Worm (Caenorhabditis elegans): Measurements from ENCODE around the gene C29F7.10.

C29F7.10 gene

ce11 chrX:13417479-13417878, 13.8 kb downstream of the C29F7.10 start:
- no peak for TF ChIP-seq hif-1 (tag; optimal IDR thresholded peaks at IDR 0.05)
- peak; percentile 93 for TF ChIP-seq aha-1 (tag)
- TF ChIP-seq ceh-44 (GFP tag; IDR thresholded peaks at IDR 0.05): no peak
- TF ChIP-seq lin-13 (GFP tag; optimal IDR thresholded peaks at IDR 0.05): no peak

ce11 chrX:13415722-13416121, 15.6 kb downstream of the C29F7.10 start, which contains the start of gene C29F7.2:
TSS of gene C29F7.2 (plus strand) at chrX:13416078.
- TF ChIP-seq duxl-1 (tag; optimal IDR thresholded peaks at IDR 0.05; ENCODE audit: poor library complexity) (no peak), lim-7 (GFP tag; IDR thresholded peaks at IDR 0.05) (no peak), spr-1 (tag; optimal IDR thresholded peaks at IDR 0.05) (no peak), ceh-62 (tag; optimal IDR thresholded peaks at IDR 0.05) (no peak), ztf-7 (tag; optimal IDR thresholded peaks at IDR 0.05) (no peak), tag-97 (GFP tag; IDR thresholded peaks at IDR 0.05) (no peak), aly-2 (tag; optimal IDR thresholded peaks at IDR 0.05) (no peak), cey-2 (tag; optimal IDR thresholded peaks at IDR 0.05; ENCODE audit: borderline replicate concordance, insufficient read depth) (no peak), spr-3 (GFP tag; optimal IDR thresholded peaks at IDR 0.05) (no peak), Y5F2A.4 (GFP tag; optimal IDR thresholded peaks at IDR 0.05) (no peak), mxl-3 (GFP tag; optimal IDR thresholded peaks at IDR 0.05) (no peak), nhr-77 (tag; optimal IDR thresholded peaks at IDR 0.05) (peak; percentile 87), Y105C5A.15 (GFP tag; IDR thresholded peaks at IDR 0.05) (no peak), F44E2.7 (GFP tag; IDR thresholded peaks at IDR 0.05) (no peak), zip-2 (tag; optimal IDR thresholded peaks at IDR 0.05) (no peak), daf-12 (tag; optimal IDR thresholded peaks at IDR 0.05) (no peak), Y75B8A.6 (GFP tag; IDR thresholded peaks at IDR 0.05) (no peak), zfp-2 (tag; optimal IDR thresholded peaks at IDR 0.05) (no peak), saeg-2 (GFP tag; IDR thresholded peaks at IDR 0.05) (no peak), egl-43 (GFP tag; IDR thresholded peaks at IDR 0.05) (no peak), unc-62 (GFP tag; optimal IDR thresholded peaks at IDR 0.05 in 1 of 2) (peak in 1 of 2 experiments; percentile 61), unc-62 (tag; optimal IDR thresholded peaks at IDR 0.05) (no peak), R02D3.7 (tag; optimal IDR thresholded peaks at IDR 0.05) (no peak), dmd-8 (GFP tag; IDR thresholded peaks at IDR 0.05) (no peak), F10B5.3 (tag; optimal IDR thresholded peaks at IDR 0.05) (no peak), dmd-9 (GFP tag; IDR thresholded peaks at IDR 0.05) (no peak), nhr-42 (GFP tag; IDR thresholded peaks at IDR 0.05) (no peak), arid-1 (GFP tag; conservative IDR thresholded peaks at IDR 0.05) (no peak), ZK337.2 (GFP tag; IDR thresholded peaks at IDR 0.05) (no peak), set-16 (GFP tag; IDR thresholded peaks at IDR 0.05) (no peak), daf-19 (GFP tag; conservative IDR thresholded peaks at IDR 0.05) (no peak), pha-4 (GFP tag; IDR thresholded peaks at IDR 0.05) (no peak), pha-4 (tag; optimal IDR thresholded peaks at IDR 0.05) (no peak), daf-8 (GFP tag; IDR thresholded peaks at IDR 0.05) (no peak), lin-38 (GFP tag; IDR thresholded peaks at IDR 0.05) (no peak), hmg-1.1 (GFP tag; IDR thresholded peaks at IDR 0.05) (no peak), unc-130 (GFP tag; optimal IDR thresholded peaks at IDR 0.05) (no peak), dpl-1 (GFP tag; optimal IDR thresholded peaks at IDR 0.05) (no peak), fos-1 (tag; optimal IDR thresholded peaks at IDR 0.05) (no peak), jun-1 (tag; optimal IDR thresholded peaks at IDR 0.05) (no peak), vab-7 (GFP tag; IDR thresholded peaks at IDR 0.05) (no peak), hlh-11 (tag; optimal IDR thresholded peaks at IDR 0.05) (peak; percentile 53), daf-16 (GFP tag; optimal IDR thresholded peaks at IDR 0.05) (peak in 1 of 2 experiments; percentile 2), daf-16 (tag; optimal IDR thresholded peaks at IDR 0.05) (peak; percentile 91), nhr-25 (tag; optimal IDR thresholded peaks at IDR 0.05; ENCODE audit: borderline replicate concordance, insufficient read depth) (no peak), zfp-3 (GFP tag; conservative IDR thresholded peaks at IDR 0.05) (no peak), nhr-6 (tag; optimal IDR thresholded peaks at IDR 0.05) (no peak), ceh-20 (GFP tag; IDR thresholded peaks at IDR 0.05) (no peak)
